Worm (Caenorhabditis elegans): Measurements from ENCODE around the gene str-71.

str-71 gene

ce11 chrV:15505068-15505467 is 46.1 kb upstream of the str-71 start (continued):
- TF ChIP-seq Y48G9A.11 (GFP tag; IDR thresholded peaks at IDR 0.05) (0 out of 2 replicates have a peak, but pooled peaks have one; percentile 41), hlh-11 (tag; optimal IDR thresholded peaks at IDR 0.05) (peak; percentile 41), pha-4 (GFP tag; IDR thresholded peaks at IDR 0.05) (no peak), pha-4 (tag; optimal IDR thresholded peaks at IDR 0.05) (no peak), zip-11 (GFP tag; IDR thresholded peaks at IDR 0.05) (no peak), nhr-48 (tag; optimal IDR thresholded peaks at IDR 0.05) (no peak), rbr-2 (tag; optimal IDR thresholded peaks at IDR 0.05) (peak; percentile 55), tra-1 (GFP tag; IDR thresholded peaks at IDR 0.05) (peak; percentile 54; the same call in 1 of the 2 replicates), daf-8 (GFP tag; IDR thresholded peaks at IDR 0.05) (no peak), saeg-2 (GFP tag; IDR thresholded peaks at IDR 0.05) (no peak), lsy-2 (tag; optimal IDR thresholded peaks at IDR 0.05) (no peak), sdz-12 (GFP tag; optimal IDR thresholded peaks at IDR 0.05) (peak; percentile 54)

- no peak for TF ChIP-seq nhr-111 (GFP tag; optimal IDR thresholded peaks at IDR 0.05)
- TF ChIP-seq unc-62 (GFP tag; optimal IDR thresholded peaks at IDR 0.05 in 1 of 2), result peak in 1 of 2 experiments; percentile 76
- TF ChIP-seq unc-62 (tag; optimal IDR thresholded peaks at IDR 0.05), result no peak
Observed at ce11 chrV:15503603-15504002, 44.6 kb upstream of the str-71 start.

ce11 chrV:15499099-15499498 is 40.1 kb upstream of the str-71 start:
- TF ChIP-seq D1046.2 (GFP tag; IDR thresholded peaks at IDR 0.05) (no peak), saeg-2 (GFP tag; IDR thresholded peaks at IDR 0.05) (no peak), lin-38 (GFP tag; IDR thresholded peaks at IDR 0.05) (no peak), daf-16 (GFP tag; optimal IDR thresholded peaks at IDR 0.05) (no peak), daf-16 (tag; optimal IDR thresholded peaks at IDR 0.05) (peak; percentile 51), hlh-11 (tag; optimal IDR thresholded peaks at IDR 0.05) (peak; percentile 24), mes-2 (tag; optimal IDR thresholded peaks at IDR 0.05; ENCODE audit: poor library complexity, severe bottlenecking) (peak; percentile 1), pha-4 (GFP tag; IDR thresholded peaks at IDR 0.05) (no peak), pha-4 (tag; optimal IDR thresholded peaks at IDR 0.05) (no peak), dve-1 (tag; optimal IDR thresholded peaks at IDR 0.05; ENCODE audit: insufficient read depth) (peak; percentile 50), daf-19 (GFP tag; conservative IDR thresholded peaks at IDR 0.05) (no peak), zip-11 (GFP tag; IDR thresholded peaks at IDR 0.05) (no peak), Y105C5A.15 (GFP tag; IDR thresholded peaks at IDR 0.05) (no peak)

- no peak for TF ChIP-seq T20F7.1 (GFP tag; optimal IDR thresholded peaks at IDR 0.05)
- TF ChIP-seq hlh-30 (tag; optimal IDR thresholded peaks at IDR 0.05; ENCODE audit: insufficient read depth), result no peak
- no peak for TF ChIP-seq nhr-11 (tag; optimal IDR thresholded peaks at IDR 0.05)
- no peak for TF ChIP-seq duxl-1 (tag; optimal IDR thresholded peaks at IDR 0.05; ENCODE audit: poor library complexity)
- TF ChIP-seq Y75B8A.6 (GFP tag; IDR thresholded peaks at IDR 0.05), result no peak
- no peak for TF ChIP-seq ceh-62 (tag; optimal IDR thresholded peaks at IDR 0.05)
- no peak for TF ChIP-seq arid-1 (GFP tag; conservative IDR thresholded peaks at IDR 0.05)
- TF ChIP-seq dpl-1 (GFP tag; optimal IDR thresholded peaks at IDR 0.05), result no peak
- TF ChIP-seq pqm-1 (tag; optimal IDR thresholded peaks at IDR 0.05), result no peak
- no peak for TF ChIP-seq ZK337.2 (GFP tag; IDR thresholded peaks at IDR 0.05)
- no peak for TF ChIP-seq mdl-1 (tag; optimal IDR thresholded peaks at IDR 0.05)
- TF ChIP-seq snpc-4 (tag; optimal IDR thresholded peaks at IDR 0.05), result no peak
- no peak for TF ChIP-seq madf-5 (GFP tag; IDR thresholded peaks at IDR 0.05)
- no peak for TF ChIP-seq D1046.2 (GFP tag; IDR thresholded peaks at IDR 0.05)
- no peak for TF ChIP-seq ceh-82 (tag; optimal IDR thresholded peaks at IDR 0.05)
- no peak for TF ChIP-seq unc-62 (GFP tag; optimal IDR thresholded peaks at IDR 0.05 in 1 of 2)
- TF ChIP-seq unc-62 (tag; optimal IDR thresholded peaks at IDR 0.05), result no peak
- no peak for TF ChIP-seq ceh-20 (GFP tag; IDR thresholded peaks at IDR 0.05)
- no peak for TF ChIP-seq tag-97 (GFP tag; IDR thresholded peaks at IDR 0.05)
Observed at ce11 chrV:15498434-15498833, 39.4 kb upstream of the str-71 start, which contains the start of gene C06B8.7. Gene C06B8.7, plus strand, starts transcription at chrV:15498734.
